Fruit fly (Drosophila melanogaster) whole organism, larva: ENCODE measurements around the gene CG7987.

Experiments
- noc ChIP-seq: fragments of 200-800 bp; sonication (Bioruptor generic); optimal IDR thresholded peaks from 3 replicates; lab custom pipeline; 2019; ENCODE audit warnings: missing biosample characterization, mild to moderate bottlenecking, missing genetic modification characterization, moderate library complexity

The CG7987 gene

DNA sequence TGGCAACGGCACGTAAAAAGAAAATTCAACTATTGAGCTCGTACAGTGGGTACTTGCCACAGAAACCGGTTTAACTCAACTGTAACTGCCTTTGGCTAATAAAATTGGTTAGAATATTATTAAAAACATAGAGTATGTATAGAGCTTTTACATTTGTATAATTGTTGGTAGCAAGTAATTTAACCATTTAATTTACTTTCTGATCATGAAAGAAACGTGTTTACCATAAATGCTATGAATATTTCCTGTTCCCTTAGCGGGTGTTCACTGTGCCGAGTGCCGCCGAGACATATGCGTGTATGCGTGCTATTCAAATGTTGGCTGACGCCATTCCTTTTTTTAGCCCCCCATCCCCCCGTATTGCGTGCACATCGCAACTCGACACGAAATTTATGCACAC lies 26.9 kb downstream of the CG7987 start:
- TF ChIP-seq noc: no peak

DNA sequence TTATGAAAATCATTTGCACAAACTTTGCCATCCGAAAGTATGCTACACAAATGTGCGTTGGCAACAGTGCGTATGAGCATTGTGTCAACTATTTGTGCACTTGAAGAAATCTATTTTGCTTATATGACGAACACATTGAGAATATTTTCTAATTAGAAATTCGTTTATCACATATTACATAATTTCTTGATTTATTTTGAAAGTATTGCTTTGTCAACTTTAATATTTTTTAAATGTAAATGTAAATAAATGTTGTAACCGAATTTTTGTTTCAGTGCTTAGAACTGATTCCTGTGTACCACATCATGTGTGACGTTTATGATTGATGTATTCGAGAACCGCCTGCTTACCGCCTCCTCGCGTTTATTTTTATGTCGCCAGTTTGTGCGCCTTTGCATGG lies 33.6 kb downstream of the CG7987 start:
- no peak for TF ChIP-seq noc

DNA sequence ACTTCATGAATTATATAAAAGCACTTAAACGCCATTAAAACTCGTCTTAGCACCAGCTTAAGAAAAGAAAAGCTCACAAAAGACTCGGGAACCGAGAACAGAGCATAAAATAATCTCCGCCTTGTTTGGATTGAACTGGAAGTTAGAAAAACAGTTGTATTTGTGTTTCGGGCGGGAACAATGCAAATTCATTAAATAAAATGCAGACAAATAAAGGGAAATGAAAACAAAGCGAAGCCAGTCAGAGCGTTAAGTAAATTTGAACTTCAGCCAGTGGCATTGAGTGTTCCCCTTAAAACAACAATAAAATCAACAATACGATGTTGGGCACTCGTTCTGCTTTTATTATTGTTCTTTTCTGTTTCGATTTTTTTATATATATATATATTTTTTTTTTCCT lies 49.0 kb downstream of the CG7987 start:
- no peak for TF ChIP-seq noc

DNA sequence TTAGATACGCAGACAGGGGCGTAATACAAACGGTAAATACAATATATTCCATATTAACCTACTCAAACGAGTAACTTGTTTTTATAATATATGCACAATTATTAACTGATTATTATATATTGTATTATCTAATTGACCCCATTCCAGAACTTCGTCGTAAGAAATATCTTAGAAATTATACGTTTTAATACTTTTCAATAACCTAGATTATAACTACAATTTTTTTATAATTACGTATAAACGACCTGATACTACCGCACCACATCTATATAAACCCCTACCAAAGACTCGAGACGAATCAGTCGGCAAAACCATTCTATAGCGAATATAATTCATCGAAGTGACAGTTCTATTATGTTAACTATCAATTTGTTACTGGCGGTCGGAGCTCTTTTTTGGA lies 54.9 kb downstream of the CG7987 start, which contains the start of gene Cyp313a1:
TSS of gene Cyp313a1 (plus strand) at position 301 of the 400 bp plus-strand sequence.
- TF ChIP-seq noc: no peak
